Worm (Caenorhabditis elegans) whole organism, late embryonic: ENCODE measurements around the gene F53A2.9.

Source experiments
- C08G9.2 ChIP-seq: sonication (generic microtip); optimal IDR thresholded peaks from 2 replicates; lab custom pipeline; 2016; ENCODE audit warnings: mild to moderate bottlenecking, missing genetic modification characterization, moderate library complexity, missing compliant biosample characterization
- F13H6.1 ChIP-seq: sonication (generic microtip); optimal IDR thresholded peaks from 2 replicates; lab custom pipeline; 2016; ENCODE audit warnings: missing genetic modification characterization, missing compliant biosample characterization
- K02D7.2 ChIP-seq: sonication (generic microtip); optimal IDR thresholded peaks from 2 replicates; lab custom pipeline; 2017; ENCODE audit warnings: mild to moderate bottlenecking, missing genetic modification characterization, missing compliant biosample characterization
- Y22D7AL.16 ChIP-seq: sonication (generic microtip); optimal IDR thresholded peaks from 2 replicates; lab custom pipeline; 2016; ENCODE audit warnings: missing genetic modification characterization, missing compliant biosample characterization
- ceh-14 ChIP-seq: sonication (generic microtip); optimal IDR thresholded peaks from 2 replicates; lab custom pipeline; 2016; ENCODE audit warnings: missing genotype, missing genetic modification characterization, missing compliant biosample characterization
- ceh-18 ChIP-seq: sonication (generic microtip); optimal IDR thresholded peaks from 2 replicates; lab custom pipeline; 2016; ENCODE audit warnings: missing genetic modification characterization, missing compliant biosample characterization
- ceh-2 ChIP-seq: sonication (generic microtip); optimal IDR thresholded peaks from 2 replicates; lab custom pipeline; 2016; ENCODE audit warnings: missing genotype, missing genetic modification characterization, missing compliant biosample characterization
- ceh-30 ChIP-seq: fragments of 150-350 bp; optimal IDR thresholded peaks from 2 replicates; lab custom pipeline; 2014; ENCODE audit warnings: missing biosample characterization, missing genetic modification characterization
- ceh-31 ChIP-seq: sonication (generic microtip); optimal IDR thresholded peaks from 2 replicates; lab custom pipeline; 2016; ENCODE audit warnings: missing genetic modification characterization, missing compliant biosample characterization
- ceh-45 ChIP-seq: fragments of 200-800 bp; sonication (Bioruptor generic); IDR thresholded peaks from 2 replicates; pipeline ENCODE4 v1.3.6; 2022; ENCODE audit warnings: missing genetic modification reagents, missing genetic modification characterization, missing compliant biosample characterization
- ceh-6 ChIP-seq: fragments of 200-800 bp; sonication (Bioruptor generic); optimal IDR thresholded peaks from 2 replicates; lab custom pipeline; 2018; ENCODE audit warnings: mild to moderate bottlenecking, missing genetic modification characterization, missing compliant biosample characterization
- dmd-4 ChIP-seq: sonication (generic microtip); optimal IDR thresholded peaks from 2 replicates; lab custom pipeline; 2016; ENCODE audit warnings: borderline replicate concordance, missing genetic modification characterization, missing compliant biosample characterization
- dve-1 ChIP-seq: sonication (generic microtip); optimal IDR thresholded peaks from 2 replicates; lab custom pipeline; 2017; ENCODE audit warnings: antibody characterized with exemption, mild to moderate bottlenecking, missing genetic modification characterization, missing compliant biosample characterization
- elt-2 ChIP-seq: sonication (generic microtip); optimal IDR thresholded peaks from 2 replicates; lab custom pipeline; 2016; ENCODE audit warnings: missing genetic modification reagents, missing genetic modification characterization, missing compliant biosample characterization
- elt-4 ChIP-seq: sonication (generic microtip); optimal IDR thresholded peaks from 2 replicates; lab custom pipeline; 2016; ENCODE audit warnings: missing genetic modification characterization, missing compliant biosample characterization
- fax-1 ChIP-seq: sonication (generic microtip); optimal IDR thresholded peaks from 2 replicates; lab custom pipeline; 2016; ENCODE audit warnings: missing genotype, missing genetic modification characterization, missing compliant biosample characterization
- fkh-10 ChIP-seq: fragments of 150-350 bp; optimal IDR thresholded peaks from 2 replicates; lab custom pipeline; 2014; ENCODE audit warnings: missing biosample characterization, missing genetic modification reagents, missing genetic modification characterization
- fkh-6 ChIP-seq: sonication (generic microtip); optimal IDR thresholded peaks from 2 replicates; lab custom pipeline; 2016; ENCODE audit warnings: missing genetic modification characterization, missing compliant biosample characterization
- hlh-13 ChIP-seq: fragments of 200-800 bp; sonication (Bioruptor generic); optimal IDR thresholded peaks from 2 replicates; lab custom pipeline; 2018; ENCODE audit warnings: mild to moderate bottlenecking, missing genetic modification characterization, missing compliant biosample characterization
- hlh-15 ChIP-seq: sonication (generic microtip); optimal IDR thresholded peaks from 2 replicates; lab custom pipeline; 2016; ENCODE audit warnings: missing genetic modification characterization, missing compliant biosample characterization
- hlh-30 ChIP-seq: sonication (generic microtip); optimal IDR thresholded peaks from 2 replicates; lab custom pipeline; 2017; ENCODE audit warnings: antibody characterized with exemption, missing genetic modification characterization, missing compliant biosample characterization; ENCODE audit not compliant: insufficient read depth
- hlh-6 ChIP-seq: sonication (generic microtip); optimal IDR thresholded peaks from 2 replicates; lab custom pipeline; 2016; ENCODE audit warnings: missing genotype, missing genetic modification characterization, missing compliant biosample characterization
- hlh-8 ChIP-seq: sonication (generic microtip); optimal IDR thresholded peaks from 2 replicates; lab custom pipeline; 2016; ENCODE audit warnings: missing genotype, missing genetic modification characterization, missing compliant biosample characterization
- lim-6 ChIP-seq: sonication (generic microtip); optimal IDR thresholded peaks from 2 replicates; lab custom pipeline; 2016; ENCODE audit warnings: missing genetic modification characterization, missing compliant biosample characterization
- lin-11 ChIP-seq: fragments of 200-800 bp; sonication (Bioruptor generic); optimal IDR thresholded peaks from 2 replicates; lab custom pipeline; 2018; ENCODE audit warnings: mild to moderate bottlenecking, missing genetic modification characterization, missing compliant biosample characterization
- nhr-11 ChIP-seq: fragments of 150-350 bp; optimal IDR thresholded peaks from 2 replicates; lab custom pipeline; 2014; ENCODE audit warnings: missing biosample characterization, missing genetic modification characterization
- nhr-232 ChIP-seq: sonication (generic microtip); optimal IDR thresholded peaks from 2 replicates; lab custom pipeline; 2016; ENCODE audit warnings: missing genetic modification characterization, missing compliant biosample characterization
- pat-9 ChIP-seq: fragments of 200-800 bp; sonication (Bioruptor generic); optimal IDR thresholded peaks from 2 replicates; lab custom pipeline; 2018; ENCODE audit warnings: mild to moderate bottlenecking, missing genetic modification characterization, moderate library complexity, missing compliant biosample characterization
- pax-1 ChIP-seq: fragments of 150-350 bp; optimal IDR thresholded peaks from 2 replicates; lab custom pipeline; 2014; ENCODE audit warnings: missing biosample characterization, missing genetic modification characterization
- pha-4 ChIP-seq: fragments of 150-350 bp; optimal IDR thresholded peaks from 2 replicates; lab custom pipeline; 2018; ENCODE audit warnings: missing biosample characterization, missing genetic modification reagents, missing genetic modification characterization
- pqm-1 ChIP-seq: sonication (generic microtip); optimal IDR thresholded peaks from 2 replicates; lab custom pipeline; 2016; ENCODE audit warnings: missing genetic modification characterization, missing compliant biosample characterization
- pros-1 ChIP-seq: fragments of 150-350 bp; optimal IDR thresholded peaks from 2 replicates; lab custom pipeline; 2014; ENCODE audit warnings: missing biosample characterization, missing genetic modification reagents, missing genetic modification characterization
- rnt-1 ChIP-seq: sonication (generic microtip); optimal IDR thresholded peaks from 2 replicates; lab custom pipeline; 2016; ENCODE audit warnings: missing genetic modification characterization, missing compliant biosample characterization
- tbx-2 ChIP-seq: sonication (generic microtip); optimal IDR thresholded peaks from 2 replicates; lab custom pipeline; 2016; ENCODE audit warnings: missing genetic modification characterization, missing compliant biosample characterization
- tbx-7 ChIP-seq: sonication (generic microtip); optimal IDR thresholded peaks from 2 replicates; lab custom pipeline; 2016; ENCODE audit warnings: missing genotype, missing genetic modification characterization, missing compliant biosample characterization
- unc-3 ChIP-seq, 2 experiments: fragments of 200-800 bp in 1 of 2; sonication (Bioruptor generic) in 1 of 2; sonication (generic microtip) in 1 of 2; conservative IDR thresholded peaks in 1 of 2; optimal IDR thresholded peaks in 1 of 2; 2 replicates each; pipeline versions ENCODE4 v1.3.6 to Lab custom; 2016 to 2022; ENCODE audit warnings: missing compliant biosample characterization in 2 of 2, missing genetic modification characterization in 2 of 2, missing genetic modification reagents in 1 of 2
- unc-42 ChIP-seq: sonication (generic microtip); optimal IDR thresholded peaks from 2 replicates; lab custom pipeline; 2016; ENCODE audit warnings: missing genotype, missing genetic modification characterization, missing compliant biosample characterization
- unc-86 ChIP-seq: sonication (generic microtip); optimal IDR thresholded peaks from 2 replicates; lab custom pipeline; 2016; ENCODE audit warnings: missing genetic modification characterization, missing compliant biosample characterization

The F53A2.9 gene

ce11 chrIII:13342079-13342734 is 16.9 kb downstream of the F53A2.9 start, which contains the start of gene dro-1:
Gene dro-1, plus strand, starts transcription at chrIII:13342684.
- TF ChIP-seq hlh-8 (tag; lab: Kevin White, UChicago) (no peak), unc-3 (GFP tag; conservative IDR thresholded peaks at IDR 0.05; lab: Robert Waterston, UW) (no peak), unc-3 (tag; optimal IDR thresholded peaks at IDR 0.05; lab: Kevin White, UChicago) (no peak), F13H6.1 (tag; lab: Kevin White, UChicago) (no peak)

ce11 chrIII:13341275-13341626 is 17.9 kb downstream of the F53A2.9 start, which contains the start of gene nud-1:
Gene nud-1, plus strand, starts transcription at chrIII:13341527.
- no peak for TF ChIP-seq unc-86 (tag; lab: Kevin White, UChicago)
- TF ChIP-seq ceh-30 (tag; lab: Kevin White, UChicago): no peak
- no peak for TF ChIP-seq lin-11 (tag; lab: Kevin White, UChicago)
- TF ChIP-seq K02D7.2 (tag; lab: Kevin White, UChicago): no peak
- no peak for TF ChIP-seq lim-6 (tag; lab: Kevin White, UChicago)
- no peak for TF ChIP-seq pqm-1 (tag; lab: Kevin White, UChicago)
- no peak for TF ChIP-seq fkh-10
- no peak for TF ChIP-seq fkh-6 (tag; lab: Kevin White, UChicago)
- no peak for TF ChIP-seq pros-1 (tag; lab: Kevin White, UChicago)
- TF ChIP-seq nhr-232 (tag; lab: Kevin White, UChicago): no peak
- TF ChIP-seq C08G9.2 (tag; lab: Kevin White, UChicago): no peak
- TF ChIP-seq hlh-8 (tag; lab: Kevin White, UChicago): no peak
- TF ChIP-seq dve-1: no peak
- TF ChIP-seq rnt-1 (tag; lab: Kevin White, UChicago): no peak

DNA sequence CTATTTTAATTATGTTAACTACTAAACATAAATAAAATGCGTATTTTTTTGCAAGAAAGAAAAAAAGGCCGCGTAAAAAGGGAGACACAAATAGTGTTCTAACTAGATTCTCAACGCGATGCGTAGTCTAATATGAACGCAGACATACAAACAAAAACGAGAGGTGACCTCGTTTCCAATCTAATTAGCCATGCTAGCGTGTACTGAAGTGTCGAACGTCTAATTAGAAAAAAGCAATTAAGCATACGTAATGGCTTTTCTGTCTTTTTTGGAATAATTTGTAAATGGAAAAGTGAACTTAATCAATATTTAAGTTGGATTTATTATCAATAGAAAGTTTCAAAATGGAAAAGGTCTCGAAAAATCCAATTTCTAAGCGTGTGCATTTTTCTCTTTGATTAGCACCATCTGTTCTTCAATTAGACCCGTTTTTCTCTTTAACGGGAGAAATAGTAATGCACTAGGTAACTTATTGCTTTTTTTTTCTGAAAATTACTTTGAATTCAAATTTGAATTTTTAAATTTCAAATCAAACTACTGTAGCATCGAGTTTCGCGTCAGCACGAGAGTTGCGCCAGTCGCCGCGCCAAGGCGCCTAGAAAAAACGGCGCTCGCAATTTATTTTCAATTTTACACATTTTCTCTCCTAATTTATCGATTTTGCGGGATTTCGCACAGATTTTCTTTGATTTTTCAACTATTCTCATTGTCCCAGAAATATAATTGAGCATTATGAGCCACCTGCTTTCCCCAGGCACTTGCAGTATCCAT is 18.5 kb downstream of the F53A2.9 start:
- TF ChIP-seq ceh-31: peak; percentile 24
- no peak for TF ChIP-seq nhr-232 (tag; lab: Kevin White, UChicago)
- no peak for TF ChIP-seq hlh-15 (tag; lab: Kevin White, UChicago)
- TF ChIP-seq nhr-11: no peak
- TF ChIP-seq unc-42: peak; percentile 95
- peak; percentile 25 for TF ChIP-seq ceh-14 (tag; lab: Kevin White, UChicago)

DNA sequence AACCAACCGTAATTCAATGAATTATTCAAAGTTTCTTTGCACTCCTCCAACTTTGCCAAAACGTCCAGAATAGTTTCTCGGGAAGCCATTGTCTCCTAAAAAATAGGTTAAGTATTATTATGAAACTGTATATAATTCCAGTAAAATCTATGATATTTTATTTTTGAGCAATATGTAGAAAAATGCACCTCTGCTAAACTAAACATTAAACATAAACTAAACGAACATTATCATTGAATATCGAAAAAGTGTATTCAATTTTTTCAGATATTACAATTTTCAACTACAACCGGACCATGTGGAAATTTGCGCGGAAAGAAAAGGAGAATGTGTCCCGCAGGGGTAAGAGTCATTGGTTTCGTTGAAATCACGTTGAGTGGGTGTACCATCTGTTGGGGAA is 19.5 kb downstream of the F53A2.9 start, which contains the start of gene F53A2.3:
F53A2.3 (minus strand) TSS at position 101 of the 400 bp plus-strand sequence.
- TF ChIP-seq pax-1 (tag; lab: Kevin White, UChicago) (no peak), lin-11 (tag; lab: Kevin White, UChicago) (no peak), hlh-6 (no peak), hlh-13 (GFP tag; lab: Kevin White, UChicago) (no peak), fax-1 (tag; lab: Kevin White, UChicago) (no peak)

- TF ChIP-seq unc-42 (no peak), Y22D7AL.16 (no peak), pax-1 (tag; lab: Kevin White, UChicago) (no peak), fkh-6 (tag; lab: Kevin White, UChicago) (no peak), tbx-2 (tag; lab: Kevin White, UChicago) (no peak), ceh-45 (no peak), ceh-2 (no peak), ceh-18 (tag; lab: Kevin White, UChicago) (no peak), lin-11 (tag; lab: Kevin White, UChicago) (no peak), elt-4 (no peak), unc-3 (GFP tag; conservative IDR thresholded peaks at IDR 0.05; lab: Robert Waterston, UW) (no peak), unc-3 (tag; optimal IDR thresholded peaks at IDR 0.05; lab: Kevin White, UChicago) (no peak), tbx-7 (no peak), dmd-4 (tag; lab: Kevin White, UChicago) (no peak), pat-9 (tag; lab: Kevin White, UChicago) (no peak), pha-4 (tag; lab: Kevin White, UChicago) (no peak), ceh-6 (no peak), elt-2 (tag; lab: Kevin White, UChicago) (no peak), hlh-30 (no peak)
These were observed 25.4 kb downstream of the F53A2.9 start, which contains the start of gene sdz-20 for ce11 chrIII:13333754-13334153. Gene sdz-20, plus strand, starts transcription at chrIII:13334054.
